Worm (Caenorhabditis elegans) whole organism, L4/young adult: Measurements from ENCODE around the gene ctsa-2.

ENCODE experiments used
- W03F9.2 ChIP-seq: fragments of 150-350 bp; optimal IDR thresholded peaks from 2 replicates; lab custom pipeline; 2014; ENCODE audit warnings: missing biosample characterization, missing genetic modification characterization
- dao-5 ChIP-seq: sonication (generic microtip); optimal IDR thresholded peaks from 2 replicates; lab custom pipeline; 2016; ENCODE audit warnings: missing genotype, missing genetic modification characterization, moderate library complexity, missing compliant biosample characterization
- him-1 ChIP-seq: sonication (generic microtip); optimal IDR thresholded peaks from 2 replicates; lab custom pipeline; 2016; ENCODE audit warnings: missing genotype, missing genetic modification reagents, missing genetic modification characterization, missing compliant biosample characterization

- TF ChIP-seq W03F9.2 (no peak), him-1 (tag; lab: Kevin White, UChicago) (no peak), dao-5 (no peak)
Measured at ce11 chrX:6382930-6383329, 47.5 kb downstream of the ctsa-2 start.
